Worm (Caenorhabditis elegans): ENCODE data around the gene hsd-3.

DNA sequence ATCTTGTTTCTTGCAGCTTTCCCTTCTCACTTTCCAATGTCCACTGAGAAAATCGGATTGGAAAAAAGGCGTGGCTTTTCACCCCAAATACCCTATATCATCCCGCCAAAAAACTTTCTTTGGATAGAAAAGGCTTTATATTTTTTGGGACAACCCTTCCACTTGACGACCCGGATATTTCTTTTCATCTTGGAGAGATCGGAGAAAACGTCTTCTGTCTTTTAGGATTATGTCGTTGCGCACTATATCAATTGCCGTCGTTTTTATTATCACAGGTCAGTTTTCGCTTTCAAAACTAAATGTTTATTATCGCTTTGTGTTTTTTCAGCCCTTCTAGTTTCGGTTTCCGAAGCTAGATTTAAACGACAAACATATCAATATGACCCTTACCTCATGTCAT is 34.8 kb downstream of the hsd-3 start, which contains the start of gene Y64H9A.2:
- no peak for TF ChIP-seq ama-1 (optimal IDR thresholded peaks at IDR 0.05)
- TF ChIP-seq ama-1 (GFP tag; optimal IDR thresholded peaks at IDR 0.05): no peak
- no peak for TF ChIP-seq C06A6.2 (GFP tag; conservative IDR thresholded peaks at IDR 0.05)
- TF ChIP-seq nfyb-1 (GFP tag; IDR thresholded peaks at IDR 0.05): no peak
- no peak for TF ChIP-seq bed-2 (GFP tag; IDR thresholded peaks at IDR 0.05)
- no peak for TF ChIP-seq cebp-1 (GFP tag; IDR thresholded peaks at IDR 0.05)
- TF ChIP-seq cebp-1 (tag; optimal IDR thresholded peaks at IDR 0.05): no peak
- TF ChIP-seq attf-6 (GFP tag; IDR thresholded peaks at IDR 0.05): no peak
- TF ChIP-seq ets-4 (GFP tag; optimal IDR thresholded peaks at IDR 0.05): no peak
- no peak for TF ChIP-seq ztf-22 (GFP tag; optimal IDR thresholded peaks at IDR 0.05)
- TF ChIP-seq madf-8 (GFP tag; conservative IDR thresholded peaks at IDR 0.05): no peak
- TF ChIP-seq ztf-25 (GFP tag; IDR thresholded peaks at IDR 0.05): no peak
- no peak for TF ChIP-seq snpc-4 (GFP tag; optimal IDR thresholded peaks at IDR 0.05)
- TF ChIP-seq snpc-4 (tag; optimal IDR thresholded peaks at IDR 0.05): no peak
- no peak for TF ChIP-seq unc-62 (GFP tag; optimal IDR thresholded peaks at IDR 0.05)
- TF ChIP-seq F52B5.7 (tag; optimal IDR thresholded peaks at IDR 0.05): no peak
- no peak for TF ChIP-seq sdz-38 (tag; optimal IDR thresholded peaks at IDR 0.05)
